Fruit fly (Drosophila melanogaster) whole organism, adult: Measurements from ENCODE around the gene CG10035.

Experiments used
- CG11617 ChIP-seq: fragments of 200-800 bp; sonication (Bioruptor generic); optimal IDR thresholded peaks from 2 replicates; lab custom pipeline; 2017; ENCODE audit warnings: mild to moderate bottlenecking, missing biosample characterization, missing genetic modification reagents, missing genetic modification characterization
- CG12768 ChIP-seq: fragments of 200-800 bp; sonication (Bioruptor generic); optimal IDR thresholded peaks from 2 replicates; lab custom pipeline; 2017; ENCODE audit warnings: missing biosample characterization, missing genetic modification characterization, mild to moderate bottlenecking, moderate library complexity, missing genetic modification reagents
- CG14711 ChIP-seq: fragments of 200-800 bp; sonication (Bioruptor generic); optimal IDR thresholded peaks from 2 replicates; lab custom pipeline; 2018; ENCODE audit warnings: missing biosample characterization, mild to moderate bottlenecking, missing genetic modification characterization, moderate library complexity
- CG1620 ChIP-seq: fragments of 200-800 bp; sonication (Bioruptor generic); optimal IDR thresholded peaks from 2 replicates; lab custom pipeline; 2016; ENCODE audit warnings: missing biosample characterization, missing genetic modification characterization
- CG33017 ChIP-seq: fragments of 200-800 bp; sonication (Bioruptor generic); optimal IDR thresholded peaks from 2 replicates; lab custom pipeline; 2018; ENCODE audit warnings: missing biosample characterization, mild to moderate bottlenecking, missing genetic modification characterization, moderate library complexity
- CG5204 ChIP-seq: fragments of 200-800 bp; sonication (Bioruptor generic); optimal IDR thresholded peaks from 2 replicates; lab custom pipeline; 2016; ENCODE audit warnings: missing biosample characterization, missing genetic modification characterization
- CG7045 ChIP-seq: fragments of 200-800 bp; sonication (Bioruptor generic); optimal IDR thresholded peaks from 2 replicates; lab custom pipeline; 2017; ENCODE audit warnings: missing biosample characterization, mild to moderate bottlenecking, missing genetic modification characterization
- CG7101 ChIP-seq: fragments of 200-800 bp; sonication (Bioruptor generic); optimal IDR thresholded peaks from 2 replicates; lab custom pipeline; 2018; ENCODE audit warnings: missing biosample characterization, mild to moderate bottlenecking, missing genetic modification characterization, moderate library complexity
- Clk ChIP-seq: fragments of 200-800 bp; sonication (Bioruptor generic); optimal IDR thresholded peaks from 2 replicates; lab custom pipeline; 2017; ENCODE audit warnings: missing biosample characterization, missing genetic modification characterization
- Crg-1 ChIP-seq: fragments of 200-800 bp; sonication (Bioruptor generic); optimal IDR thresholded peaks from 2 replicates; lab custom pipeline; 2016; ENCODE audit warnings: missing biosample characterization, missing genetic modification characterization
- Hr96 ChIP-seq: fragments of 200-800 bp; sonication (Bioruptor generic); optimal IDR thresholded peaks from 2 replicates; lab custom pipeline; 2016; ENCODE audit warnings: missing biosample characterization, missing genetic modification characterization
- Mnt ChIP-seq: fragments of 200-800 bp; sonication (Bioruptor generic); optimal IDR thresholded peaks from 2 replicates; lab custom pipeline; 2016; ENCODE audit warnings: missing biosample characterization, mild to moderate bottlenecking, missing genetic modification characterization
- bab1 ChIP-seq: fragments of 200-800 bp; sonication (Bioruptor generic); optimal IDR thresholded peaks from 3 replicates; lab custom pipeline; 2019; ENCODE audit warnings: missing biosample characterization, mild to moderate bottlenecking, missing genetic modification characterization, moderate library complexity
- cic ChIP-seq: fragments of 200-800 bp; sonication (Bioruptor generic); optimal IDR thresholded peaks from 2 replicates; lab custom pipeline; 2017; ENCODE audit warnings: missing biosample characterization, mild to moderate bottlenecking, missing genetic modification characterization, moderate library complexity
- cnc ChIP-seq, 2 experiments: fragments of >200 bp; optimal IDR thresholded peaks; 2 replicates each; lab custom pipeline; 2017
- kay ChIP-seq: fragments of 200-800 bp; sonication (Bioruptor generic); peaks from one replicate; lab custom pipeline; 2016; ENCODE audit warnings: missing biosample characterization, missing genetic modification characterization, borderline replicate concordance
- ovo ChIP-seq: fragments of 200-800 bp; sonication (Bioruptor generic); optimal IDR thresholded peaks from 2 replicates; lab custom pipeline; 2016; ENCODE audit warnings: missing biosample characterization, missing genetic modification characterization
- pad ChIP-seq: fragments of 200-800 bp; sonication (Bioruptor generic); optimal IDR thresholded peaks from 3 replicates; lab custom pipeline; 2017; ENCODE audit warnings: missing biosample characterization, missing genetic modification characterization, mild to moderate bottlenecking, moderate library complexity, missing genetic modification reagents
- tj ChIP-seq: fragments of 200-800 bp; sonication (Bioruptor generic); optimal IDR thresholded peaks from 3 replicates; lab custom pipeline; 2017; ENCODE audit warnings: missing biosample characterization, mild to moderate bottlenecking, missing genetic modification characterization, moderate library complexity
- toe ChIP-seq: fragments of 200-800 bp; sonication (Bioruptor generic); optimal IDR thresholded peaks from 2 replicates; lab custom pipeline; 2016; ENCODE audit warnings: missing biosample characterization, missing genetic modification characterization

CG10035 gene

dm6 chr3R:12413274-12413958 lies 30.9 kb upstream of the CG10035 start, which contains the start of the genes Dip-C and pps:
Gene Dip-C (minus strand): TSS chr3R:12413759.
Gene pps (plus strand): TSS chr3R:12413828.
- no peak for TF ChIP-seq pad (GFP tag; lab: Kevin White, UChicago)
- no peak for TF ChIP-seq Clk
- TF ChIP-seq CG11617 (GFP tag; lab: Kevin White, UChicago) = peak; percentile 11
- TF ChIP-seq kay = no peak
- no peak for TF ChIP-seq CG1620 (GFP tag; lab: Kevin White, UChicago)
- no peak for TF ChIP-seq CG5204
- TF ChIP-seq cnc (optimal IDR thresholded peaks at IDR 0.05; lab: Kevin White, UChicago) = no peak
- no peak for TF ChIP-seq Hr96 (GFP tag; lab: Kevin White, UChicago)
- no peak for TF ChIP-seq CG7101
- TF ChIP-seq Mnt (GFP tag; lab: Kevin White, UChicago) = peak; percentile 10
- no peak for TF ChIP-seq tj (GFP tag; lab: Kevin White, UChicago)
- no peak for TF ChIP-seq ovo (GFP tag; lab: Kevin White, UChicago)
- TF ChIP-seq CG14711 (tag; lab: Kevin White, UChicago) = no peak
- no peak for TF ChIP-seq toe
- TF ChIP-seq CG12768 = no peak
- peak; percentile 27 for TF ChIP-seq CG33017 (tag; lab: Kevin White, UChicago)
- no peak for TF ChIP-seq CG7045 (GFP tag; lab: Kevin White, UChicago)
- no peak for TF ChIP-seq cic (GFP tag; lab: Kevin White, UChicago)
- TF ChIP-seq bab1 (GFP tag; lab: Kevin White, UChicago) = peak; percentile 14
- no peak for TF ChIP-seq Crg-1 (GFP tag; lab: Kevin White, UChicago)

dm6 chr3R:12411449-12411848 lies 29.0 kb upstream of the CG10035 start:
- no peak for TF ChIP-seq cic (GFP tag; lab: Kevin White, UChicago)
- no peak for TF ChIP-seq cnc (optimal IDR thresholded peaks at IDR 0.05; lab: Kevin White, UChicago)
- TF ChIP-seq CG12768 = no peak
- TF ChIP-seq pad (GFP tag; lab: Kevin White, UChicago) = no peak

- TF ChIP-seq CG11617 (GFP tag; lab: Kevin White, UChicago) (peak; percentile 8), CG5204 (no peak), CG14711 (tag; lab: Kevin White, UChicago) (peak; percentile 2), Crg-1 (GFP tag; lab: Kevin White, UChicago) (no peak), CG33017 (tag; lab: Kevin White, UChicago) (no peak), CG1620 (GFP tag; lab: Kevin White, UChicago) (peak; percentile 20), Mnt (GFP tag; lab: Kevin White, UChicago) (peak; percentile 50), Hr96 (GFP tag; lab: Kevin White, UChicago) (no peak), cic (GFP tag; lab: Kevin White, UChicago) (peak; percentile 2), CG7101 (peak; percentile 35), bab1 (GFP tag; lab: Kevin White, UChicago) (peak; percentile 60), kay (no peak), tj (GFP tag; lab: Kevin White, UChicago) (no peak), cnc (optimal IDR thresholded peaks at IDR 0.05; lab: Kevin White, UChicago) (no peak), toe (no peak), CG12768 (no peak)
Observed at dm6 chr3R:12408160-12408559, 25.7 kb upstream of the CG10035 start, which contains the start of gene CG5196. Gene CG5196 (plus strand): TSS chr3R:12408316.

- peak in 1 of 2 experiments; percentile 79 for TF ChIP-seq cnc (optimal IDR thresholded peaks at IDR 0.05; lab: Kevin White, UChicago)
- peak; percentile 69 for TF ChIP-seq CG33017 (tag; lab: Kevin White, UChicago)
- peak; percentile 70 for TF ChIP-seq CG11617 (GFP tag; lab: Kevin White, UChicago)
- no peak for TF ChIP-seq Crg-1 (GFP tag; lab: Kevin White, UChicago)
- peak; percentile 57 for TF ChIP-seq Hr96 (GFP tag; lab: Kevin White, UChicago)
- TF ChIP-seq cic (GFP tag; lab: Kevin White, UChicago) = peak; percentile 47
- TF ChIP-seq CG14711 (tag; lab: Kevin White, UChicago) = peak; percentile 65
- peak; percentile 24 for TF ChIP-seq CG7045 (GFP tag; lab: Kevin White, UChicago)
- peak; percentile 70 for TF ChIP-seq toe
- peak; percentile 28 for TF ChIP-seq tj (GFP tag; lab: Kevin White, UChicago)
- peak; percentile 33 for TF ChIP-seq Mnt (GFP tag; lab: Kevin White, UChicago)
- peak; percentile 60 for TF ChIP-seq bab1 (GFP tag; lab: Kevin White, UChicago)
- TF ChIP-seq pad (GFP tag; lab: Kevin White, UChicago) = no peak
- TF ChIP-seq CG12768 = peak; percentile 96
- no peak for TF ChIP-seq Clk
- peak; percentile 59 for TF ChIP-seq CG7101
- no peak for TF ChIP-seq kay
- no peak for TF ChIP-seq CG1620 (GFP tag; lab: Kevin White, UChicago)
- no peak for TF ChIP-seq CG5204
- TF ChIP-seq ovo (GFP tag; lab: Kevin White, UChicago) = peak; percentile 25
Observed at dm6 chr3R:12406235-12407196, 24.0 kb upstream of the CG10035 start, which contains the start of gene CG5167. Gene CG5167 (plus strand): TSS chr3R:12406532.

dm6 chr3R:12405928-12406234 lies 23.4 kb upstream of the CG10035 start, which contains the start of gene Cyp9f2:
Gene Cyp9f2 (minus strand): TSS chr3R:12406028.
- TF ChIP-seq cic (GFP tag; lab: Kevin White, UChicago) (peak; percentile 69), CG7101 (no peak)
